Worm (Caenorhabditis elegans) whole organism, L1 larva: Measurements from ENCODE around the gene clc-24.

Experiments used
- fkh-4 ChIP-seq: sonication (generic microtip); optimal IDR thresholded peaks from 2 replicates; lab custom pipeline; 2016; ENCODE audit warnings: missing compliant biosample characterization, missing genetic modification characterization, borderline replicate concordance
- jun-1 ChIP-seq: fragments of 150-350 bp; optimal IDR thresholded peaks from 2 replicates; lab custom pipeline; 2014; ENCODE audit warnings: missing biosample characterization, missing genetic modification reagents, missing genetic modification characterization
- lin-13 ChIP-seq: fragments of 150-350 bp; optimal IDR thresholded peaks from 2 replicates; lab custom pipeline; 2014; ENCODE audit warnings: missing biosample characterization, missing genetic modification reagents, missing genetic modification characterization
- lin-39 ChIP-seq: fragments of 150-350 bp; optimal IDR thresholded peaks from 2 replicates; lab custom pipeline; 2014; ENCODE audit warnings: missing biosample characterization, missing genetic modification reagents, missing genetic modification characterization
- nhr-237 ChIP-seq: fragments of 150-350 bp; optimal IDR thresholded peaks from 2 replicates; lab custom pipeline; 2014; ENCODE audit warnings: missing biosample characterization, missing genetic modification characterization
- nhr-90 ChIP-seq: sonication (generic microtip); optimal IDR thresholded peaks from 2 replicates; lab custom pipeline; 2016; ENCODE audit warnings: mild to moderate bottlenecking, missing genetic modification characterization, missing compliant biosample characterization; ENCODE audit not compliant: poor library complexity
- unc-130 ChIP-seq: fragments of 150-350 bp; optimal IDR thresholded peaks from 2 replicates; lab custom pipeline; 2017; ENCODE audit warnings: missing biosample characterization, missing genetic modification characterization, inconsistent platforms
- unc-62 ChIP-seq: fragments of 150-350 bp; optimal IDR thresholded peaks from 2 replicates; lab custom pipeline; 2014; ENCODE audit warnings: missing biosample characterization, missing genetic modification reagents, missing genetic modification characterization
- ztf-11 ChIP-seq, 2 experiments: sonication (generic microtip); optimal IDR thresholded peaks; 2 replicates each; lab custom pipeline; 2016 to 2017; ENCODE audit warnings: missing genetic modification characterization in 2 of 2, missing biosample characterization in 1 of 2, missing compliant biosample characterization in 1 of 2

DNA sequence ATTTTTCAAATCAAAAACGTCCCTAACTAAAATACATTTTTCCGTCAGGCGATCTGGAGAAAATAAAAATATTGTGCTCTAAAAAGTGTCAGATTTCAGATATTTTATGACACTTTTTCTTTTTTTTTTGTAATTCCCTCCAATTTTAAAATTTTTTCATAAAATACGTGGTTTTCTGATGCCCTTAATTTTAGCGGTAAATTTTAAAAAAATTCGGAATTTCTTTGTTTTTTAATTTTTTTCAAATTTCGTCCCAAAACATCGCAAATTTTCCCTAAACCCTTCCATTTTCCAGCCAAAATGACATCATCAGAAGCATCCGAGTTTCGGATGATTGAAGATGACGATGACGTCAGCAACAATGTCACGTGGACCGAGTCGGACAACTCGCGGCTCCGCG, 18.3 kb upstream of the clc-24 start, which contains the start of gene trp-2:
- TF ChIP-seq lin-39 (tag; lab: Kevin White, UChicago) (no peak), lin-13 (GFP tag; lab: Kevin White, UChicago) (no peak), jun-1 (tag; lab: Kevin White, UChicago) (no peak), unc-62 (GFP tag; lab: Kevin White, UChicago) (no peak), unc-130 (no peak), nhr-237 (no peak), nhr-90 (no peak), ztf-11 (tag; optimal IDR thresholded peaks at IDR 0.05; lab: Kevin White, UChicago) (no peak), fkh-4 (tag; lab: Kevin White, UChicago) (no peak)
